Worm (Caenorhabditis elegans) whole organism, mixed stage, embryonic: Measurements from ENCODE around the gene K07H8.12.

ENCODE experiments used
- ces-1 ChIP-seq: fragments of 150-350 bp; optimal IDR thresholded peaks from 2 replicates; lab custom pipeline; 2014; ENCODE audit warnings: missing biosample characterization, missing genetic modification reagents, missing genetic modification characterization
- cnd-1 ChIP-seq: fragments of 200-800 bp; sonication (Bioruptor generic); optimal IDR thresholded peaks from 2 replicates; lab custom pipeline; 2018; ENCODE audit warnings: mild to moderate bottlenecking, missing genetic modification characterization, missing compliant biosample characterization
- elt-1 ChIP-seq: sonication (generic microtip); optimal IDR thresholded peaks from 2 replicates; lab custom pipeline; 2017; ENCODE audit warnings: missing genetic modification characterization, mild to moderate bottlenecking, missing compliant biosample characterization, antibody characterized with exemption, moderate library complexity, borderline replicate concordance; ENCODE audit not compliant: insufficient read depth
- ham-2 ChIP-seq: fragments of 200-800 bp; sonication (Bioruptor generic); optimal IDR thresholded peaks from 2 replicates; lab custom pipeline; 2018; ENCODE audit warnings: mild to moderate bottlenecking, missing genetic modification characterization, missing compliant biosample characterization
- nhr-237 ChIP-seq: fragments of 150-350 bp; optimal IDR thresholded peaks from 2 replicates; lab custom pipeline; 2014; ENCODE audit warnings: missing biosample characterization, missing genetic modification characterization
- nhr-28 ChIP-seq: fragments of 150-350 bp; optimal IDR thresholded peaks from 2 replicates; lab custom pipeline; 2014; ENCODE audit warnings: missing biosample characterization, missing genetic modification characterization
- pha-4 ChIP-seq: fragments of 150-350 bp; optimal IDR thresholded peaks from 2 replicates; lab custom pipeline; 2018; ENCODE audit warnings: missing biosample characterization, missing genetic modification reagents, missing genetic modification characterization
- snpc-4 ChIP-seq: fragments of 150-350 bp; optimal IDR thresholded peaks from 2 replicates; lab custom pipeline; 2014; ENCODE audit warnings: missing biosample characterization, missing genetic modification characterization
- unc-62 ChIP-seq: fragments of 150-350 bp; optimal IDR thresholded peaks from 2 replicates; lab custom pipeline; 2014; ENCODE audit warnings: missing biosample characterization, missing genetic modification reagents, missing genetic modification characterization

DNA sequence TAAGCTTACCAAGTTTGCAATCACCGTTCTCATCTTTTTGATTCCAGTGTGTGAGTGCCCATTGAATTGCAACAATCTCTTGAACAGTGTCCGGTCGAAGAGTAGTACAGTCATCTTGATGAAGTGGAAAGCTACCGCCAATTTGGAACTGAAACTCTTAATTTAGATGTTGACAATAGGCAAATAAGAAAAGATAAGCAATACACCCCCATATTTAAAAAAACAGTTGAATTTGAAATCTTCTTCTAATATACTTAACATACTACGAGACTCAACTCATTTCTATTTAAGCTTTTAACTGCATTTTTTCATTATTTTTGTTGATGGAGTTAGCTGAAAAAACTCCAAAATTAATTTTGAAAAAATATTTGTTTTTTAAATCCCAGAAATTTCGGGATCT, 35.6 kb upstream of the K07H8.12 start:
- no peak for TF ChIP-seq nhr-28
- TF ChIP-seq cnd-1, result no peak
- TF ChIP-seq ham-2 (GFP tag; lab: Kevin White, UChicago), result no peak
- TF ChIP-seq nhr-237, result no peak
- TF ChIP-seq elt-1 (tag; lab: Kevin White, UChicago), result no peak
- TF ChIP-seq snpc-4 (tag; lab: Kevin White, UChicago), result no peak
- TF ChIP-seq ces-1 (GFP tag; lab: Kevin White, UChicago), result no peak
- TF ChIP-seq unc-62 (GFP tag; lab: Kevin White, UChicago), result no peak
- TF ChIP-seq pha-4 (tag; lab: Kevin White, UChicago), result no peak
